Fruit fly (Drosophila melanogaster): Measurements from ENCODE around the gene ND-42.

ND-42 gene

dm6 chr3R:21992909-21993308 lies 34.6 kb upstream of the ND-42 start (continued):
- TF ChIP-seq ranshi (GFP tag; IDR thresholded peaks at IDR 0.05) (no peak), Sox100B (GFP tag; optimal IDR thresholded peaks at IDR 0.05) (no peak), CG9932 (GFP tag; IDR thresholded peaks at IDR 0.05) (peak; percentile 63), E2f1 (GFP tag; IDR thresholded peaks at IDR 0.05) (peak; percentile 24; the same call in 1 of the 2 replicates), NfI (GFP tag; optimal IDR thresholded peaks at IDR 0.05) (peak; percentile 51), CG10543 (GFP tag; optimal IDR thresholded peaks at IDR 0.05) (no peak), CG17385 (GFP tag; optimal IDR thresholded peaks at IDR 0.05) (peak; percentile 23), CTCF (GFP tag; optimal IDR thresholded peaks at IDR 0.05) (no peak), run (tag; optimal IDR thresholded peaks at IDR 0.05) (no peak), Deaf1 (tag; optimal IDR thresholded peaks at IDR 0.05) (no peak), sisA (GFP tag; IDR thresholded peaks at IDR 0.05) (peak; percentile 21; the same call in 1 of the 2 replicates), Spps (tag; optimal IDR thresholded peaks at IDR 0.05) (no peak), CG3281 (GFP tag; optimal IDR thresholded peaks at IDR 0.05) (no peak), az2 (GFP tag; optimal IDR thresholded peaks at IDR 0.05) (peak; percentile 32), gro (GFP tag; optimal IDR thresholded peaks at IDR 0.05) (no peak), bigmax (GFP tag; optimal IDR thresholded peaks at IDR 0.05) (no peak), CG3407 (GFP tag; optimal IDR thresholded peaks at IDR 0.05) (no peak), Bteb2 (GFP tag; optimal IDR thresholded peaks at IDR 0.05) (no peak), Gsc (GFP tag; IDR thresholded peaks at IDR 0.05) (0 out of 2 replicates have a peak, but pooled peaks have one; percentile 28), ssp (GFP tag; IDR thresholded peaks at IDR 0.05) (0 out of 2 replicates have a peak, but pooled peaks have one; percentile 39), fd3F (GFP tag; optimal IDR thresholded peaks at IDR 0.05) (peak; percentile 18), HHEX (GFP tag; optimal IDR thresholded peaks at IDR 0.05) (no peak), CG6689 (GFP tag; IDR thresholded peaks at IDR 0.05) (peak; percentile 56; the same call in 1 of the 2 replicates), Ets65A (GFP tag) (peak; percentile 89), dmrt99B (tag; optimal IDR thresholded peaks at IDR 0.05) (peak; percentile 46), eyg (GFP tag; optimal IDR thresholded peaks at IDR 0.05) (peak; percentile 16), CG17912 (GFP tag; optimal IDR thresholded peaks at IDR 0.05) (no peak), kay (GFP tag; optimal IDR thresholded peaks at IDR 0.05) (no peak), ems (GFP tag; optimal IDR thresholded peaks at IDR 0.05) (peak; percentile 13), Atf3 (GFP tag; optimal IDR thresholded peaks at IDR 0.05) (peak; percentile 45), bowl (GFP tag; IDR thresholded peaks at IDR 0.05) (no peak), Xrp1 (GFP tag; IDR thresholded peaks at IDR 0.05) (no peak), aop (GFP tag; IDR thresholded peaks at IDR 0.05) (no peak), seq (GFP tag; IDR thresholded peaks at IDR 0.05) (no peak), kni (GFP tag; optimal IDR thresholded peaks at IDR 0.05) (no peak), GATAe (GFP tag; conservative IDR thresholded peaks at IDR 0.05) (no peak), HLH3B (GFP tag; IDR thresholded peaks at IDR 0.05) (peak; percentile 34; the same call in 1 of the 2 replicates), MBD-R2 (GFP tag; IDR thresholded peaks at IDR 0.05) (peak; percentile 20; the same call in 1 of the 2 replicates), fd64A (GFP tag; optimal IDR thresholded peaks at IDR 0.05) (no peak), her (GFP tag; optimal IDR thresholded peaks at IDR 0.05) (no peak), rib (GFP tag; IDR thresholded peaks at IDR 0.05) (no peak), p53 (GFP tag; optimal IDR thresholded peaks at IDR 0.05) (no peak), bsh (GFP tag; optimal IDR thresholded peaks at IDR 0.05) (peak in 1 of 2 experiments; percentile 11), Stat92E (GFP tag; optimal IDR thresholded peaks at IDR 0.05) (no peak), CG13624 (GFP tag; optimal IDR thresholded peaks at IDR 0.05) (no peak), CG3163 (GFP tag; optimal IDR thresholded peaks at IDR 0.05) (no peak), chn (GFP tag; optimal IDR thresholded peaks at IDR 0.05) (peak; percentile 26), CG1233 (GFP tag; optimal IDR thresholded peaks at IDR 0.05) (peak; percentile 1), CG33213 (GFP tag; optimal IDR thresholded peaks at IDR 0.05) (no peak), CG8388 (GFP tag; optimal IDR thresholded peaks at IDR 0.05) (no peak), ab (GFP tag; optimal IDR thresholded peaks at IDR 0.05) (no peak), CG12942 (GFP tag; optimal IDR thresholded peaks at IDR 0.05) (no peak)

Data from whole organism, embryonic.